Fruit fly (Drosophila melanogaster): ENCODE results near the gene Mtp.

- peak; percentile 85 for TF ChIP-seq Sox14 (GFP tag; optimal IDR thresholded peaks at IDR 0.05)
- peak; percentile 20 for TF ChIP-seq fd59A (GFP tag; optimal IDR thresholded peaks at IDR 0.05)
- peak; percentile 50 for TF ChIP-seq Lpt (GFP tag; optimal IDR thresholded peaks at IDR 0.05)
- peak; percentile 87 for TF ChIP-seq lz (GFP tag; optimal IDR thresholded peaks at IDR 0.05)
- peak; percentile 47 for TF ChIP-seq vri (GFP tag; optimal IDR thresholded peaks at IDR 0.05)
- no peak for TF ChIP-seq CG16779 (tag; optimal IDR thresholded peaks at IDR 0.05)
- TF ChIP-seq Sox15 (GFP tag; optimal IDR thresholded peaks at IDR 0.05) = peak; percentile 74
- TF ChIP-seq net (GFP tag; optimal IDR thresholded peaks at IDR 0.05) = peak; percentile 77
- TF ChIP-seq Ets21C (GFP tag; optimal IDR thresholded peaks at IDR 0.05) = peak; percentile 85
- peak; percentile 89 for TF ChIP-seq esn (GFP tag; optimal IDR thresholded peaks at IDR 0.05)
- peak; percentile 10 to 70 for TF ChIP-seq salr (GFP tag; optimal IDR thresholded peaks at IDR 0.05)
- TF ChIP-seq dac (GFP tag; optimal IDR thresholded peaks at IDR 0.05) = peak; percentile 75
- peak; percentile 74; the same call in 2 of the 3 replicates for TF ChIP-seq CG6163 (GFP tag; IDR thresholded peaks at IDR 0.05)
- peak; percentile 41 for TF ChIP-seq CG9139 (GFP tag; optimal IDR thresholded peaks at IDR 0.05)
Measured at dm6 chr2L:20922196-20923087, at the start of gene Mtp.

All from whole organism, prepupa.